Worm (Caenorhabditis elegans) whole organism, mixed stage, embryonic: Measurements from ENCODE around the gene C55A6.7.
"Not testable (repeated sequence)": the region's sequence is repeated elsewhere in the genome, so short reads cannot be mapped to it uniquely, and the experiment has no call there.

Source experiments
- ceh-39 ChIP-seq: fragments of 150-350 bp; optimal IDR thresholded peaks from 2 replicates; lab custom pipeline; 2014; ENCODE audit warnings: missing biosample characterization, missing genetic modification characterization
- lin-13 ChIP-seq: fragments of 150-350 bp; optimal IDR thresholded peaks from 2 replicates; lab custom pipeline; 2014; ENCODE audit warnings: missing biosample characterization, missing genetic modification characterization
- lsy-2 ChIP-seq: fragments of 150-350 bp; optimal IDR thresholded peaks from 2 replicates; lab custom pipeline; 2014; ENCODE audit warnings: missing biosample characterization, missing genetic modification characterization
- nhr-12 ChIP-seq: fragments of 150-350 bp; optimal IDR thresholded peaks from 2 replicates; lab custom pipeline; 2014; ENCODE audit warnings: missing biosample characterization, missing genetic modification characterization
- nhr-28 ChIP-seq: fragments of 150-350 bp; optimal IDR thresholded peaks from 2 replicates; lab custom pipeline; 2014; ENCODE audit warnings: missing biosample characterization, missing genetic modification characterization
- pha-4 ChIP-seq: fragments of 150-350 bp; optimal IDR thresholded peaks from 2 replicates; lab custom pipeline; 2018; ENCODE audit warnings: missing biosample characterization, missing genetic modification reagents, missing genetic modification characterization
- snpc-4 ChIP-seq: fragments of 150-350 bp; optimal IDR thresholded peaks from 2 replicates; lab custom pipeline; 2014; ENCODE audit warnings: missing biosample characterization, missing genetic modification characterization
- unc-120 ChIP-seq: sonication (generic microtip); optimal IDR thresholded peaks from 2 replicates; lab custom pipeline; 2017; ENCODE audit warnings: missing genetic modification characterization, missing compliant biosample characterization; ENCODE audit not compliant: poor library complexity, severe bottlenecking
- unc-39 ChIP-seq: fragments of 150-350 bp; optimal IDR thresholded peaks from 2 replicates; lab custom pipeline; 2014; ENCODE audit warnings: missing biosample characterization, missing genetic modification characterization
- unc-62 ChIP-seq: fragments of 150-350 bp; optimal IDR thresholded peaks from 2 replicates; lab custom pipeline; 2014; ENCODE audit warnings: missing biosample characterization, missing genetic modification reagents, missing genetic modification characterization

ce11 chrV:11504853-11505397 is 15.4 kb downstream of the C55A6.7 start, which contains the start of the genes C55A6.1 and C55A6.10:
- TF ChIP-seq lin-13 (tag; lab: Kevin White, UChicago) (peak; percentile 12), lsy-2 (tag; lab: Kevin White, UChicago) (peak; percentile 31)
- not testable (repeated sequence) for TF ChIP-seq ceh-39; unc-62; nhr-28 (tag; lab: Kevin White, UChicago); snpc-4 (tag; lab: Kevin White, UChicago); unc-39 (tag; lab: Kevin White, UChicago); unc-120 (tag; lab: Kevin White, UChicago); nhr-12; pha-4
